Fruit fly (Drosophila melanogaster) whole organism, larva: ENCODE measurements around the gene CG6788.

ENCODE experiments used
- noc ChIP-seq: fragments of 200-800 bp; sonication (Bioruptor generic); optimal IDR thresholded peaks from 3 replicates; lab custom pipeline; 2019; ENCODE audit warnings: missing biosample characterization, mild to moderate bottlenecking, missing genetic modification characterization, moderate library complexity

CG6788 gene

dm6 chrX:17887877-17888276, at the start of gene CG6788:
CG6788 (plus strand) TSS chrX:17888177.
- no peak for TF ChIP-seq noc (tag; lab: Kevin White, UChicago)

dm6 chrX:17841923-17842322, 46.1 kb upstream of the CG6788 start, which contains the start of gene Taf9:
Taf9 (plus strand) TSS chrX:17842161.
- TF ChIP-seq noc (tag; lab: Kevin White, UChicago): no peak

dm6 chrX:17844623-17845022, 43.4 kb upstream of the CG6788 start, which contains the start of the genes CG8142 and Ucp4A:
CG8142 (minus strand) TSS chrX:17844704.
Ucp4A (plus strand) TSS chrX:17844949.
- TF ChIP-seq noc (tag; lab: Kevin White, UChicago): peak; percentile 81

- TF ChIP-seq noc (tag; lab: Kevin White, UChicago): no peak
Observed at dm6 chrX:17845820-17846379, 42.1 kb upstream of the CG6788 start.

dm6 chrX:17850179-17850578, 37.8 kb upstream of the CG6788 start, which contains the start of the genes CG15814 and Spt7:
CG15814 (minus strand) TSS chrX:17850342.
Spt7 (plus strand) TSS chrX:17850460.
- peak; percentile 45 for TF ChIP-seq noc (tag; lab: Kevin White, UChicago)

- no peak for TF ChIP-seq noc (tag; lab: Kevin White, UChicago)
Observed at dm6 chrX:17852457-17852856, 35.5 kb upstream of the CG6788 start, which contains the start of gene CG32554. CG32554 (minus strand) TSS chrX:17852685.

- TF ChIP-seq noc (tag; lab: Kevin White, UChicago): no peak
Observed at dm6 chrX:17856029-17856428, 31.9 kb upstream of the CG6788 start, which contains the start of gene Mco4. Mco4 (minus strand) TSS chrX:17856129.

dm6 chrX:17856458-17857277, 31.3 kb upstream of the CG6788 start, which contains the start of gene Srx:
Srx (plus strand) TSS chrX:17856974.
- TF ChIP-seq noc (tag; lab: Kevin White, UChicago): peak; percentile 54

dm6 chrX:17857809-17858208, 30.2 kb upstream of the CG6788 start:
- TF ChIP-seq noc (tag; lab: Kevin White, UChicago): no peak

- TF ChIP-seq noc (tag; lab: Kevin White, UChicago): no peak
Observed at dm6 chrX:17860711-17861110, 27.3 kb upstream of the CG6788 start, which contains the start of the genes Arp8 and CG6769. Arp8 (minus strand) TSS chrX:17860800. CG6769 (plus strand) TSS chrX:17861002.

- no peak for TF ChIP-seq noc (tag; lab: Kevin White, UChicago)
Observed at dm6 chrX:17865103-17865502, 22.9 kb upstream of the CG6788 start.

- TF ChIP-seq noc (tag; lab: Kevin White, UChicago): no peak
Observed at dm6 chrX:17870614-17871394, 17.2 kb upstream of the CG6788 start.

dm6 chrX:17872310-17872709, 15.7 kb upstream of the CG6788 start:
- TF ChIP-seq noc (tag; lab: Kevin White, UChicago): no peak

dm6 chrX:17873329-17873728, 14.6 kb upstream of the CG6788 start:
- TF ChIP-seq noc (tag; lab: Kevin White, UChicago): no peak

dm6 chrX:17875014-17875589, 12.9 kb upstream of the CG6788 start:
- TF ChIP-seq noc (tag; lab: Kevin White, UChicago): no peak
